Worm (Caenorhabditis elegans) whole organism, early embryonic: Measurements from ENCODE around the gene F08G12.5.

ENCODE experiments used
- B0310.2 ChIP-seq: sonication (generic microtip); optimal IDR thresholded peaks from 2 replicates; lab custom pipeline; 2016; ENCODE audit warnings: mild to moderate bottlenecking, missing genetic modification characterization, missing compliant biosample characterization
- F13C5.2 ChIP-seq: sonication (generic microtip); optimal IDR thresholded peaks from 2 replicates; lab custom pipeline; 2017; ENCODE audit warnings: mild to moderate bottlenecking, missing genetic modification characterization, inconsistent platforms, missing compliant biosample characterization
- aly-1 ChIP-seq: sonication (generic microtip); optimal IDR thresholded peaks from 2 replicates; lab custom pipeline; 2016; ENCODE audit warnings: missing genetic modification characterization, missing compliant biosample characterization
- ama-1 ChIP-seq: fragments of 150-350 bp; optimal IDR thresholded peaks from 2 replicates; lab custom pipeline; 2014
- ceh-13 ChIP-seq: fragments of 200-800 bp; sonication (Bioruptor generic); optimal IDR thresholded peaks from 2 replicates; lab custom pipeline; 2018; ENCODE audit warnings: mild to moderate bottlenecking, missing genetic modification characterization, missing compliant biosample characterization
- ceh-36 ChIP-seq: sonication (generic microtip); optimal IDR thresholded peaks from 2 replicates; lab custom pipeline; 2016; ENCODE audit warnings: missing genetic modification characterization, inconsistent platforms, missing compliant biosample characterization
- ets-7 ChIP-seq: sonication (generic microtip); optimal IDR thresholded peaks from 2 replicates; lab custom pipeline; 2016; ENCODE audit warnings: missing genotype, missing genetic modification characterization, missing compliant biosample characterization
- flt-1 ChIP-seq: fragments of 200-800 bp; sonication (Bioruptor generic); IDR thresholded peaks from 2 replicates; pipeline ENCODE4 v1.3.6; 2022; ENCODE audit warnings: missing genetic modification characterization, missing compliant biosample characterization
- hmbx-1 ChIP-seq: sonication (generic microtip); optimal IDR thresholded peaks from 2 replicates; lab custom pipeline; 2016; ENCODE audit warnings: mild to moderate bottlenecking, missing genetic modification characterization, missing compliant biosample characterization
- hmg-4 ChIP-seq: fragments of 200-800 bp; sonication (Bioruptor generic); optimal IDR thresholded peaks from 2 replicates; lab custom pipeline; 2018; ENCODE audit warnings: mild to moderate bottlenecking, missing genetic modification characterization, missing compliant biosample characterization
- hnd-1 ChIP-seq: sonication (generic microtip); optimal IDR thresholded peaks from 2 replicates; lab custom pipeline; 2016; ENCODE audit warnings: missing genetic modification characterization, missing compliant biosample characterization
- pes-1 ChIP-seq: fragments of 200-800 bp; sonication (Bioruptor generic); IDR thresholded peaks from 2 replicates; pipeline ENCODE4 v1.3.6; 2022; ENCODE audit warnings: missing genetic modification reagents, missing genetic modification characterization, missing compliant biosample characterization
- scrt-1 ChIP-seq: fragments of 200-800 bp; sonication (Bioruptor generic); IDR thresholded peaks from 2 replicates; pipeline ENCODE4 v1.3.6; 2022; ENCODE audit warnings: missing genetic modification characterization, missing compliant biosample characterization
- sea-1 ChIP-seq: fragments of 200-800 bp; sonication (Bioruptor generic); conservative IDR thresholded peaks from 2 replicates; pipeline ENCODE4 v1.3.6; 2022; ENCODE audit warnings: missing genetic modification characterization, missing compliant biosample characterization
- tbx-11 ChIP-seq: fragments of 200-800 bp; sonication (Bioruptor generic); IDR thresholded peaks from 2 replicates; pipeline ENCODE4 v1.3.6; 2022; ENCODE audit warnings: missing genetic modification characterization, missing compliant biosample characterization
- tbx-37 ChIP-seq: fragments of 200-800 bp; sonication (Bioruptor generic); conservative IDR thresholded peaks from 2 replicates; pipeline ENCODE4 v1.3.6; 2022; ENCODE audit warnings: missing genetic modification reagents, missing genetic modification characterization, missing compliant biosample characterization
- tra-4 ChIP-seq: sonication (generic microtip); optimal IDR thresholded peaks from 2 replicates; lab custom pipeline; 2017; ENCODE audit warnings: missing genetic modification characterization, missing compliant biosample characterization

F08G12.5 gene

ce11 chrX:11310285-11310838, at the start of gene F08G12.5:
Gene F08G12.5 (minus strand): TSS chrX:11310285.
- TF ChIP-seq ceh-36 (tag; lab: Kevin White, UChicago) (no peak), B0310.2 (no peak), tbx-37 (GFP tag; lab: Robert Waterston, UW) (no peak), hnd-1 (tag; lab: Kevin White, UChicago) (no peak), hmg-4 (GFP tag; lab: Kevin White, UChicago) (no peak), ceh-13 (GFP tag; lab: Kevin White, UChicago) (no peak), flt-1 (GFP tag; lab: Robert Waterston, UW) (no peak), hmbx-1 (tag; lab: Kevin White, UChicago) (no peak), scrt-1 (GFP tag; lab: Robert Waterston, UW) (no peak), aly-1 (tag; lab: Kevin White, UChicago) (no peak)

DNA sequence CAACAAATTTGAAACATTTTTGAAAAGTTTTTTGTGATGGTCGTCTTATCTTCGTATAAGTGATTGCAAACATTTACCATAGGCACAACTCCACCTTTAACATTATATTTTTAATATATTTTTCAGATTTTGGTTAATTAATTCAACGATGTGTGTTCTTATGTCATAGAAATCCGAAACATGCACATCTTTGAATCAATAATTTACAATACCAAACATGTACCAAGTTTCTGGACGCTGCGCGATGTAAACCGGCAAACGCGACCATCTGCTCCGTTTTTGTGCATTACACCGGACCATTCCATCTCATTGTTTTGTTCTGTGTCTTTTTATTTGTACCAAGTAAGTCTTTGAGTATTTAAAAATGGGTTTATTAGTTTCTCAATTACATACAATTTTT, 47.4 kb upstream of the F08G12.5 start, which contains the start of gene pgp-4:
Gene pgp-4 (plus strand): TSS at position 301 of the 400 bp plus-strand sequence.
- no peak for TF ChIP-seq flt-1 (GFP tag; lab: Robert Waterston, UW)
- TF ChIP-seq pes-1 = no peak
- no peak for TF ChIP-seq hnd-1 (tag; lab: Kevin White, UChicago)
- no peak for TF ChIP-seq sea-1 (GFP tag; lab: Robert Waterston, UW)
- TF ChIP-seq ceh-13 (GFP tag; lab: Kevin White, UChicago) = no peak
- TF ChIP-seq ama-1 (lab: Kevin White, UChicago) = no peak
- TF ChIP-seq aly-1 (tag; lab: Kevin White, UChicago) = no peak
- TF ChIP-seq hmbx-1 (tag; lab: Kevin White, UChicago) = no peak

- TF ChIP-seq ceh-13 (GFP tag; lab: Kevin White, UChicago) (no peak), B0310.2 (no peak), sea-1 (GFP tag; lab: Robert Waterston, UW) (no peak), scrt-1 (GFP tag; lab: Robert Waterston, UW) (no peak), pes-1 (no peak), hmg-4 (GFP tag; lab: Kevin White, UChicago) (no peak), F13C5.2 (tag; lab: Kevin White, UChicago) (no peak), hmbx-1 (tag; lab: Kevin White, UChicago) (no peak), tra-4 (no peak), tbx-37 (GFP tag; lab: Robert Waterston, UW) (no peak), tbx-11 (GFP tag; lab: Robert Waterston, UW) (no peak), aly-1 (tag; lab: Kevin White, UChicago) (no peak), flt-1 (GFP tag; lab: Robert Waterston, UW) (no peak), ceh-36 (tag; lab: Kevin White, UChicago) (no peak), hnd-1 (tag; lab: Kevin White, UChicago) (no peak), ets-7 (tag; lab: Kevin White, UChicago) (no peak), ama-1 (lab: Kevin White, UChicago) (no peak)
These were observed 45.8 kb upstream of the F08G12.5 start for ce11 chrX:11355856-11356255.

ce11 chrX:11351856-11352255, 41.8 kb upstream of the F08G12.5 start, which contains the start of gene pgp-3:
Gene pgp-3 (plus strand): TSS chrX:11352156.
- TF ChIP-seq F13C5.2 (tag; lab: Kevin White, UChicago) (no peak), ceh-36 (tag; lab: Kevin White, UChicago) (no peak), flt-1 (GFP tag; lab: Robert Waterston, UW) (no peak)

DNA sequence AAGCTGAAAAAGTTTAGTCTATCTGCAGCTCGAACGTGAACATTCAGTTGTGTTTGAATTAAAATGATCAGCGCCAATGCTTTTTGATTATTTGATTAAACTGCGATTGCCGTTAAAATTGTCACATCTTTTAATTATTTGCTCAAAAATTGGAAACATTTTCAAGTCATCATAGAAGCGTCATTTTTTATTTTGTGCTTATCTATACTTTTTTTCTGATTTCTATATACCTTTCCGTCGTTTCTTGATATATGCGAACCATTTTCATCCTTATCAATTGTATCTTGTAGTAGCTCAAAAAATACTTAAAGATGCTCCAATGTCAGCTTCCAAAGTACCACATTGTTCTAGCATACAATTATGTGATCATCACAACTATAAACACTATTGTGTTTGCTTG, 41.2 kb upstream of the F08G12.5 start:
- TF ChIP-seq B0310.2 = no peak
- no peak for TF ChIP-seq scrt-1 (GFP tag; lab: Robert Waterston, UW)
- no peak for TF ChIP-seq ama-1 (lab: Kevin White, UChicago)
- no peak for TF ChIP-seq hmg-4 (GFP tag; lab: Kevin White, UChicago)
- TF ChIP-seq ceh-13 (GFP tag; lab: Kevin White, UChicago) = no peak
- TF ChIP-seq F13C5.2 (tag; lab: Kevin White, UChicago) = no peak
- no peak for TF ChIP-seq aly-1 (tag; lab: Kevin White, UChicago)
- no peak for TF ChIP-seq hmbx-1 (tag; lab: Kevin White, UChicago)
- no peak for TF ChIP-seq pes-1
- no peak for TF ChIP-seq hnd-1 (tag; lab: Kevin White, UChicago)
- TF ChIP-seq tbx-11 (GFP tag; lab: Robert Waterston, UW) = no peak
- TF ChIP-seq tbx-37 (GFP tag; lab: Robert Waterston, UW) = no peak
- TF ChIP-seq tra-4 = no peak
- no peak for TF ChIP-seq ceh-36 (tag; lab: Kevin White, UChicago)
- no peak for TF ChIP-seq flt-1 (GFP tag; lab: Robert Waterston, UW)
- TF ChIP-seq sea-1 (GFP tag; lab: Robert Waterston, UW) = no peak
- no peak for TF ChIP-seq ets-7 (tag; lab: Kevin White, UChicago)

- no peak for TF ChIP-seq F13C5.2 (tag; lab: Kevin White, UChicago)
- TF ChIP-seq ama-1 (lab: Kevin White, UChicago) = no peak
- no peak for TF ChIP-seq tra-4
- no peak for TF ChIP-seq hmbx-1 (tag; lab: Kevin White, UChicago)
- TF ChIP-seq pes-1 = no peak
- TF ChIP-seq scrt-1 (GFP tag; lab: Robert Waterston, UW) = no peak
- TF ChIP-seq sea-1 (GFP tag; lab: Robert Waterston, UW) = no peak
- no peak for TF ChIP-seq hmg-4 (GFP tag; lab: Kevin White, UChicago)
- TF ChIP-seq B0310.2 = no peak
- TF ChIP-seq flt-1 (GFP tag; lab: Robert Waterston, UW) = no peak
- TF ChIP-seq ceh-13 (GFP tag; lab: Kevin White, UChicago) = no peak
- TF ChIP-seq ets-7 (tag; lab: Kevin White, UChicago) = no peak
- TF ChIP-seq tbx-11 (GFP tag; lab: Robert Waterston, UW) = no peak
- TF ChIP-seq hnd-1 (tag; lab: Kevin White, UChicago) = no peak
- no peak for TF ChIP-seq tbx-37 (GFP tag; lab: Robert Waterston, UW)
- no peak for TF ChIP-seq aly-1 (tag; lab: Kevin White, UChicago)
- TF ChIP-seq ceh-36 (tag; lab: Kevin White, UChicago) = no peak
These were observed 36.1 kb upstream of the F08G12.5 start, which contains the start of gene oct-2 for ce11 chrX:11346155-11346554. Gene oct-2 (plus strand): TSS chrX:11346455.

- TF ChIP-seq ceh-36 (tag; lab: Kevin White, UChicago) (no peak), tbx-37 (GFP tag; lab: Robert Waterston, UW) (no peak), sea-1 (GFP tag; lab: Robert Waterston, UW) (no peak), B0310.2 (no peak), ceh-13 (GFP tag; lab: Kevin White, UChicago) (no peak), ets-7 (tag; lab: Kevin White, UChicago) (no peak), hnd-1 (tag; lab: Kevin White, UChicago) (no peak), F13C5.2 (tag; lab: Kevin White, UChicago) (no peak), tra-4 (no peak), hmg-4 (GFP tag; lab: Kevin White, UChicago) (no peak)
These were observed 35.4 kb upstream of the F08G12.5 start for ce11 chrX:11345471-11345870.
